Worm (Caenorhabditis elegans) whole organism, L2 larva: ENCODE results near the gene F07E5.9.

Experiments used
- C34F6.9 ChIP-seq: fragments of 150-350 bp; optimal IDR thresholded peaks from 2 replicates; lab custom pipeline; 2014; ENCODE audit warnings: missing biosample characterization, missing genetic modification characterization
- R02D3.7 ChIP-seq: fragments of 150-350 bp; optimal IDR thresholded peaks from 2 replicates; lab custom pipeline; 2014; ENCODE audit warnings: missing biosample characterization, missing genetic modification characterization
- Y55F3AM.14 ChIP-seq: fragments of 200-800 bp; sonication (Bioruptor generic); optimal IDR thresholded peaks from 2 replicates; lab custom pipeline; 2018; ENCODE audit warnings: mild to moderate bottlenecking, missing genetic modification characterization, missing compliant biosample characterization
- ZK546.5 ChIP-seq: sonication (generic microtip); optimal IDR thresholded peaks from 2 replicates; lab custom pipeline; 2017; ENCODE audit warnings: missing biosample characterization, missing genetic modification characterization
- alr-1 ChIP-seq: fragments of 150-350 bp; optimal IDR thresholded peaks from 2 replicates; lab custom pipeline; 2014; ENCODE audit warnings: missing biosample characterization, missing genetic modification characterization
- aly-2 ChIP-seq: fragments of 150-350 bp; optimal IDR thresholded peaks from 2 replicates; lab custom pipeline; 2014; ENCODE audit warnings: missing biosample characterization, missing genetic modification characterization
- ama-1 ChIP-seq: fragments of 150-350 bp; optimal IDR thresholded peaks from 2 replicates; lab custom pipeline; 2018; ENCODE audit warnings: inconsistent platforms
- blmp-1 ChIP-seq: sonication (generic microtip); optimal IDR thresholded peaks from 2 replicates; lab custom pipeline; 2017; ENCODE audit warnings: missing genetic modification characterization, mild to moderate bottlenecking, missing compliant biosample characterization, antibody characterized with exemption, moderate library complexity; ENCODE audit not compliant: insufficient read depth
- ceh-16 ChIP-seq: fragments of 150-350 bp; optimal IDR thresholded peaks from 2 replicates; lab custom pipeline; 2014; ENCODE audit warnings: missing biosample characterization, missing genetic modification characterization
- ceh-82 ChIP-seq: fragments of 150-350 bp; optimal IDR thresholded peaks from 2 replicates; lab custom pipeline; 2014; ENCODE audit warnings: missing biosample characterization, missing genetic modification characterization
- dmd-4 ChIP-seq: sonication (generic microtip); optimal IDR thresholded peaks from 2 replicates; lab custom pipeline; 2017; ENCODE audit warnings: missing biosample characterization, missing genetic modification characterization
- egl-27 ChIP-seq: sonication (generic microtip); optimal IDR thresholded peaks from 3 replicates; lab custom pipeline; 2017; ENCODE audit warnings: missing biosample characterization, missing genetic modification reagents, missing genetic modification characterization
- elt-1 ChIP-seq: fragments of 150-350 bp; optimal IDR thresholded peaks from 2 replicates; lab custom pipeline; 2014; ENCODE audit warnings: missing biosample characterization, missing genetic modification characterization
- elt-3 ChIP-seq: sonication (generic microtip); optimal IDR thresholded peaks from 2 replicates; lab custom pipeline; 2017; ENCODE audit warnings: missing biosample characterization, missing genetic modification characterization
- gmeb-1 ChIP-seq: fragments of 150-350 bp; optimal IDR thresholded peaks from 2 replicates; lab custom pipeline; 2014; ENCODE audit warnings: missing biosample characterization, missing genetic modification characterization
- lin-11 ChIP-seq: fragments of 150-350 bp; sonication (generic microtip); optimal IDR thresholded peaks from 2 replicates; lab custom pipeline; 2014; ENCODE audit warnings: missing biosample characterization, missing genetic modification characterization, inconsistent platforms, mixed read lengths
- lin-13 ChIP-seq: fragments of 150-350 bp; optimal IDR thresholded peaks from 2 replicates; lab custom pipeline; 2014; ENCODE audit warnings: missing biosample characterization, missing genetic modification reagents, missing genetic modification characterization
- lin-39 ChIP-seq: fragments of 150-350 bp; optimal IDR thresholded peaks from 2 replicates; lab custom pipeline; 2014; ENCODE audit warnings: missing biosample characterization, missing genetic modification reagents, missing genetic modification characterization
- lsy-2 ChIP-seq, 2 experiments: fragments of 150-350 bp in 1 of 2; sonication (generic microtip) in 1 of 2; optimal IDR thresholded peaks; 2 replicates each; lab custom pipeline; 2014 to 2017; ENCODE audit warnings: missing biosample characterization in 2 of 2, missing genetic modification characterization in 2 of 2
- mbf-1 ChIP-seq: sonication (generic microtip); optimal IDR thresholded peaks from 2 replicates; lab custom pipeline; 2017; ENCODE audit warnings: missing biosample characterization, missing genetic modification characterization
- mdl-1 ChIP-seq, 2 experiments: fragments of 150-350 bp in 1 of 2; sonication (generic microtip) in 1 of 2; optimal IDR thresholded peaks; 2 replicates each; lab custom pipeline; 2017; ENCODE audit warnings: missing biosample characterization in 2 of 2, missing genetic modification characterization in 2 of 2
- nhr-129 ChIP-seq: fragments of 150-350 bp; optimal IDR thresholded peaks from 2 replicates; lab custom pipeline; 2014; ENCODE audit warnings: missing biosample characterization, missing genetic modification characterization
- nhr-21 ChIP-seq: fragments of 150-350 bp; optimal IDR thresholded peaks from 2 replicates; lab custom pipeline; 2014; ENCODE audit warnings: missing biosample characterization, missing genetic modification characterization
- nhr-237 ChIP-seq: fragments of 150-350 bp; optimal IDR thresholded peaks from 2 replicates; lab custom pipeline; 2014; ENCODE audit warnings: missing biosample characterization, missing genetic modification characterization
- nhr-25 ChIP-seq: fragments of 150-350 bp; sonication (generic microtip); optimal IDR thresholded peaks from 3 replicates; lab custom pipeline; 2014; ENCODE audit warnings: missing biosample characterization, missing genetic modification characterization
- nhr-6 ChIP-seq: fragments of 150-350 bp; optimal IDR thresholded peaks from 2 replicates; lab custom pipeline; 2014; ENCODE audit warnings: missing biosample characterization, missing genetic modification characterization
- nhr-77 ChIP-seq: fragments of 150-350 bp; optimal IDR thresholded peaks from 2 replicates; lab custom pipeline; 2014; ENCODE audit warnings: missing biosample characterization, missing genetic modification characterization
- peb-1 ChIP-seq: fragments of 150-350 bp; optimal IDR thresholded peaks from 2 replicates; lab custom pipeline; 2014; ENCODE audit warnings: missing biosample characterization, missing genetic modification characterization
- sem-4 ChIP-seq: fragments of 150-350 bp; optimal IDR thresholded peaks from 2 replicates; lab custom pipeline; 2014; ENCODE audit warnings: missing biosample characterization, missing genetic modification reagents, missing genetic modification characterization
- skn-1 ChIP-seq: sonication (generic microtip); optimal IDR thresholded peaks from 2 replicates; lab custom pipeline; 2017; ENCODE audit warnings: missing biosample characterization, missing genetic modification characterization
- sma-3 ChIP-seq: sonication (generic microtip); optimal IDR thresholded peaks from 2 replicates; lab custom pipeline; 2016; ENCODE audit warnings: missing genetic modification reagents, missing genetic modification characterization, missing compliant biosample characterization
- snpc-4 ChIP-seq: fragments of 150-350 bp; optimal IDR thresholded peaks from 2 replicates; lab custom pipeline; 2014; ENCODE audit warnings: missing biosample characterization, missing genetic modification characterization
- unc-55 ChIP-seq: fragments of 150-350 bp; sonication (generic microtip); optimal IDR thresholded peaks from 3 replicates; lab custom pipeline; 2014; ENCODE audit warnings: missing biosample characterization, missing genetic modification reagents, missing genetic modification characterization
- unc-62 ChIP-seq: fragments of 150-350 bp; optimal IDR thresholded peaks from 2 replicates; lab custom pipeline; 2014; ENCODE audit warnings: missing biosample characterization, missing genetic modification reagents, missing genetic modification characterization
- zag-1 ChIP-seq: fragments of 150-350 bp; optimal IDR thresholded peaks from 2 replicates; lab custom pipeline; 2014; ENCODE audit warnings: missing biosample characterization, missing genetic modification characterization
- ztf-1 ChIP-seq: fragments of 200-800 bp; sonication (Bioruptor generic); conservative IDR thresholded peaks from 2 replicates; pipeline ENCODE4 v1.3.6; 2022; ENCODE audit warnings: missing genetic modification characterization, missing compliant biosample characterization
- ztf-4 ChIP-seq: fragments of 150-350 bp; optimal IDR thresholded peaks from 2 replicates; lab custom pipeline; 2014; ENCODE audit warnings: missing biosample characterization, missing genetic modification characterization

F07E5.9 gene

ce11 chrII:2039288-2039687, 41.0 kb downstream of the F07E5.9 start, which contains the start of gene bath-19:
TSS of gene bath-19 (minus strand) at chrII:2039388.
- no peak for TF ChIP-seq ztf-4 (tag; lab: Kevin White, UChicago)
- no peak for TF ChIP-seq C34F6.9 (tag; lab: Kevin White, UChicago)
- TF ChIP-seq ceh-82 (tag; lab: Kevin White, UChicago), result no peak
- TF ChIP-seq mdl-1 (tag; optimal IDR thresholded peaks at IDR 0.05; lab: Kevin White, UChicago), result no peak
- no peak for TF ChIP-seq dmd-4
- TF ChIP-seq egl-27 (tag; lab: Kevin White, UChicago), result no peak
- TF ChIP-seq, all 48 proteins: peak for 0

- no peak for TF ChIP-seq aly-2 (tag; lab: Kevin White, UChicago)
- TF ChIP-seq lin-39, result no peak
- TF ChIP-seq nhr-21 (tag; lab: Kevin White, UChicago), result no peak
- TF ChIP-seq sem-4, result no peak
- TF ChIP-seq nhr-129, result no peak
- no peak for TF ChIP-seq ztf-1 (GFP tag; lab: Robert Waterston, UW)
- no peak for TF ChIP-seq blmp-1
- no peak for TF ChIP-seq nhr-25 (tag; lab: Kevin White, UChicago)
- TF ChIP-seq R02D3.7 (tag; lab: Kevin White, UChicago), result no peak
- TF ChIP-seq lin-13, result no peak
- TF ChIP-seq C34F6.9 (tag; lab: Kevin White, UChicago), result no peak
- no peak for TF ChIP-seq peb-1
- no peak for TF ChIP-seq ZK546.5 (tag; lab: Kevin White, UChicago)
- TF ChIP-seq elt-3 (tag; lab: Kevin White, UChicago), result no peak
- TF ChIP-seq ceh-16 (tag; lab: Kevin White, UChicago), result no peak
These were observed 47.0 kb downstream of the F07E5.9 start, which contains the start of gene F59H6.14 for ce11 chrII:2033286-2033685. TSS of gene F59H6.14 (plus strand) at chrII:2033586.

- peak; percentile 4 for TF ChIP-seq unc-55
- TF ChIP-seq gmeb-1 (tag; lab: Kevin White, UChicago), result peak; percentile 78
These were observed 48.0 kb downstream of the F07E5.9 start, which contains the start of gene btb-4 for ce11 chrII:2032282-2032681. TSS of gene btb-4 (plus strand) at chrII:2032316.

DNA sequence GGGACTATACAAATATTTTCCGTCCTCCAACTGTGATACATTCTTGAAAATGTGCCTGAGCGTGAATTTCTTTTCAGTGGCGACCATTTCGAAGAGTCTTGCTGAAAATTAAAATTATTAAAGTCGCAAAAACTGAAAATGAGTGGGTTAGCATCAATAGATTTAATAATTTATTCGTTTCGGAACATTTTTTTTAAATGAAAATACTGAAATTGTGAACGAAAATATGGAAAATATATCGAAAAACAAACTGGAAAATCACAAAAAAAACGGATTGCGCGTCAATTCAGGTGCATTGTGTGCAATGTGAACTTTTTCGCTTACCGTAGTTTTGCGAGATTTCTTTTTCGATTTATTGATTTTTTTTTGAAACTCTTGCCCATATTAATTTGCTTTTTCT, 48.5 kb downstream of the F07E5.9 start, which contains the start of gene bath-5:
Gene bath-5 (minus strand): TSS at position 101 of the 400 bp plus-strand sequence.
- no peak for TF ChIP-seq nhr-237
- TF ChIP-seq peb-1, result no peak
- no peak for TF ChIP-seq sem-4
- TF ChIP-seq, all 48 proteins: peak for 0

- TF ChIP-seq unc-62 (GFP tag; lab: Kevin White, UChicago) (no peak), nhr-6 (tag; lab: Kevin White, UChicago) (no peak), aly-2 (tag; lab: Kevin White, UChicago) (no peak), skn-1 (tag; lab: Kevin White, UChicago) (no peak), alr-1 (tag; lab: Kevin White, UChicago) (no peak), nhr-21 (tag; lab: Kevin White, UChicago) (no peak), ztf-1 (GFP tag; lab: Robert Waterston, UW) (no peak), egl-27 (tag; lab: Kevin White, UChicago) (no peak), ZK546.5 (tag; lab: Kevin White, UChicago) (no peak), nhr-77 (tag; lab: Kevin White, UChicago) (no peak), snpc-4 (no peak), unc-55 (no peak), lsy-2 (tag; optimal IDR thresholded peaks at IDR 0.05; lab: Kevin White, UChicago) (no peak), ceh-82 (tag; lab: Kevin White, UChicago) (no peak)
These were observed 50.0 kb downstream of the F07E5.9 start, which contains the start of gene bath-3 for ce11 chrII:2030367-2030766. TSS of gene bath-3 (minus strand) at chrII:2030467.

DNA sequence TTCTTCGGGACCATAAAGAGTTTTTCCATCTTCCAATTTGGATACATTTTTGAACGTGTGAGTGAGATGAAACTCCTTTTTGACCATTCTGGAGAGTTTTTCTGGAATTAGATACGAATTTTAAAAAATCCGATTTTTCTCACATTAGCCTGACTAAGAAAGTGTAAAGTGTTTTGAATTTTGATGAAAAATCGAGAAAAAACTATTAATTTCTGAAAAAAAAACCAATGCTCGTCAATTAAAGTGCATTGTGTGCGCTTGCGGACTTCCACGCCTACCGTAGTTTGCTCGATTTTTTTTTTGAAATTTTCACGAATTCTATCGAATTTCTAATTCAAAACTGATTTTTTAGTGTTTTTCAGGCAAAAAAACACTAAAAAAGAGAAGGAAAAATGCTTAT, 51.6 kb downstream of the F07E5.9 start, which contains the start of gene bath-1:
Gene bath-1 (minus strand): TSS at position 101 of the 400 bp plus-strand sequence.
- TF ChIP-seq aly-2 (tag; lab: Kevin White, UChicago), result no peak

- TF ChIP-seq nhr-77 (tag; lab: Kevin White, UChicago) (no peak), ama-1 (no peak), sma-3 (GFP tag; lab: Kevin White, UChicago) (no peak), lsy-2 (tag; optimal IDR thresholded peaks at IDR 0.05; lab: Kevin White, UChicago) (no peak), elt-1 (tag; lab: Kevin White, UChicago) (no peak), ZK546.5 (tag; lab: Kevin White, UChicago) (no peak), lin-13 (no peak), alr-1 (tag; lab: Kevin White, UChicago) (no peak), mbf-1 (tag; lab: Kevin White, UChicago) (no peak), nhr-25 (tag; lab: Kevin White, UChicago) (no peak), sem-4 (no peak), zag-1 (no peak), elt-3 (tag; lab: Kevin White, UChicago) (no peak), R02D3.7 (tag; lab: Kevin White, UChicago) (no peak), lin-11 (tag; lab: Kevin White, UChicago) (no peak), gmeb-1 (tag; lab: Kevin White, UChicago) (no peak), Y55F3AM.14 (GFP tag; lab: Kevin White, UChicago) (no peak), unc-62 (GFP tag; lab: Kevin White, UChicago) (no peak)
- TF ChIP-seq, all 48 proteins: peak for 0
These were observed 53.8 kb downstream of the F07E5.9 start, which contains the start of gene bath-21 for ce11 chrII:2026525-2026924. TSS of gene bath-21 (minus strand) at chrII:2026625.
